Fruit fly (Drosophila melanogaster): Measurements from ENCODE around the gene CG2854.

DNA sequence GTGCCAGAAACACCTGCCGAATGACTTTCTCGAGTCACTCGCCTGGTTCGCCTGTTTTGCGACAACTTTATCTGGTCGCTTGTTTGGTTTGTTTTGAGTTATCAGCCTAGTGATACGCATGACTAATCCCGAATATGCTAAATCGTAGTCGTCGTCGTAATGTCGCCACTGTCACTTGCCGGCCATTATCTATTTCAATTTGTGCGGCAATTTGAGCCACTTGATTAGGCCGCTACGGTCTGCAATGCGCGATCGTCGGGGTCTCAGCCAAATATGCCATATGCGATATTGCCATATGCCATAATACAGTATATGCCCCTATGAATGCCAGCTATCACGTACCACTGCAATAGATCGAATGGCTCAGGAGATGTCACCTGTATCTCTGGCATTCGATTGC is 25.9 kb downstream of the CG2854 start:
- TF ChIP-seq CG9948 (tag; optimal IDR thresholded peaks at IDR 0.05) (no peak), CG17806 (tag; optimal IDR thresholded peaks at IDR 0.05) (no peak), Snoo (tag; optimal IDR thresholded peaks at IDR 0.05) (no peak), CG32121 (GFP tag; IDR thresholded peaks at IDR 0.05) (no peak), D1 (tag; optimal IDR thresholded peaks at IDR 0.05) (no peak), Pif1B (GFP tag; optimal IDR thresholded peaks at IDR 0.05) (no peak), CG34367 (tag; optimal IDR thresholded peaks at IDR 0.05) (no peak), fd96Ca (GFP tag; IDR thresholded peaks at IDR 0.05) (no peak), gl (tag; optimal IDR thresholded peaks at IDR 0.05) (no peak), CG4496 (GFP tag; IDR thresholded peaks at IDR 0.05) (no peak), CG8301 (tag; optimal IDR thresholded peaks at IDR 0.05) (no peak), CG14655 (GFP tag; optimal IDR thresholded peaks at IDR 0.05) (no peak)
